Fruit fly (Drosophila melanogaster): ENCODE results near the gene Oatp33Eb.

- no peak for TF ChIP-seq CG14655 (GFP tag; optimal IDR thresholded peaks at IDR 0.05)
- no peak for TF ChIP-seq EcR (GFP tag; optimal IDR thresholded peaks at IDR 0.05)
- no peak for TF ChIP-seq D1 (tag; optimal IDR thresholded peaks at IDR 0.05)
- TF ChIP-seq CG9948 (tag; optimal IDR thresholded peaks at IDR 0.05), result no peak
- TF ChIP-seq fd96Ca (GFP tag; IDR thresholded peaks at IDR 0.05), result no peak
- no peak for TF ChIP-seq CG10348 (GFP tag; IDR thresholded peaks at IDR 0.05)
- TF ChIP-seq CG17806 (tag; optimal IDR thresholded peaks at IDR 0.05), result no peak
- no peak for TF ChIP-seq CG4496 (GFP tag; IDR thresholded peaks at IDR 0.05)
- no peak for TF ChIP-seq CG12605 (GFP tag; IDR thresholded peaks at IDR 0.05)
- TF ChIP-seq CG8301 (tag; optimal IDR thresholded peaks at IDR 0.05), result no peak
- TF ChIP-seq rn (GFP tag; IDR thresholded peaks at IDR 0.05), result no peak
Measured at dm6 chr2L:12483519-12483865, 35.2 kb downstream of the Oatp33Eb start.

Measured in whole organism, pupa.